Fruit fly (Drosophila melanogaster): ENCODE data around the gene Ptip.

The Ptip gene

dm6 chr3L:14006704-14007126 is 22.2 kb downstream of the Ptip start (continued):
- TF ChIP-seq CG1233 (GFP tag; optimal IDR thresholded peaks at IDR 0.05) (no peak), CG12391 (tag; optimal IDR thresholded peaks at IDR 0.05) (no peak), tna (GFP tag; IDR thresholded peaks at IDR 0.05; ENCODE audit: partially characterized antibody) (0 out of 2 replicates have a peak, but pooled peaks have one; percentile 21), sr (GFP tag; IDR thresholded peaks at IDR 0.05) (0 out of 3 replicates have a peak, but pooled peaks have one; percentile 28), CG11696 (GFP tag; IDR thresholded peaks at IDR 0.05) (no peak), CG17359 (tag; optimal IDR thresholded peaks at IDR 0.05) (peak; percentile 1), CG9215 (GFP tag; IDR thresholded peaks at IDR 0.05) (peak; percentile 95), CG10366 (GFP tag; IDR thresholded peaks at IDR 0.05) (peak; percentile 17; the same call in 1 of the 2 replicates), ERR (GFP tag; optimal IDR thresholded peaks at IDR 0.05) (no peak), YL-1 (GFP tag; optimal IDR thresholded peaks at IDR 0.05) (peak; percentile 66), Pdp1 (GFP tag; optimal IDR thresholded peaks at IDR 0.05) (peak in 1 of 2 experiments; percentile 100), row (GFP tag; IDR thresholded peaks at IDR 0.05) (peak; percentile 67), Dp (GFP tag; optimal IDR thresholded peaks at IDR 0.05) (peak; percentile 14), Nf-YA (GFP tag; IDR thresholded peaks at IDR 0.05) (no peak), CG2678 (tag; optimal IDR thresholded peaks at IDR 0.05) (no peak), Atf-2 (GFP tag; optimal IDR thresholded peaks at IDR 0.05) (no peak), CG34376 (GFP tag; optimal IDR thresholded peaks at IDR 0.05) (peak; percentile 7), cas (GFP tag; IDR thresholded peaks at IDR 0.05) (no peak), run (tag; optimal IDR thresholded peaks at IDR 0.05) (no peak), ap (GFP tag; IDR thresholded peaks at IDR 0.05) (no peak), NC2α (GFP tag; optimal IDR thresholded peaks at IDR 0.05) (no peak), sob (GFP tag; IDR thresholded peaks at IDR 0.05) (peak; percentile 29; the same call in 1 of the 2 replicates), CG15479 (GFP tag; optimal IDR thresholded peaks at IDR 0.05) (no peak), Awh (GFP tag; IDR thresholded peaks at IDR 0.05) (no peak), CG10321 (GFP tag; IDR thresholded peaks at IDR 0.05) (no peak), CG32767 (GFP tag; IDR thresholded peaks at IDR 0.05) (0 out of 2 replicates have a peak, but pooled peaks have one; percentile 6), CG13424 (tag; optimal IDR thresholded peaks at IDR 0.05) (peak; percentile 20), ewg (GFP tag; optimal IDR thresholded peaks at IDR 0.05) (peak; percentile 94), CG11247 (GFP tag; IDR thresholded peaks at IDR 0.05) (0 out of 2 replicates have a peak, but pooled peaks have one; percentile 16), CG2120 (GFP tag; optimal IDR thresholded peaks at IDR 0.05) (peak; percentile 45), CG8924 (tag; optimal IDR thresholded peaks at IDR 0.05) (peak; percentile 26), Bdp1 (GFP tag; optimal IDR thresholded peaks at IDR 0.05) (no peak), CG1603 (tag; optimal IDR thresholded peaks at IDR 0.05) (no peak), pita (GFP tag; optimal IDR thresholded peaks at IDR 0.05) (no peak), caup (GFP tag; optimal IDR thresholded peaks at IDR 0.05; ENCODE audit: severe bottlenecking) (no peak), vvl (GFP tag; IDR thresholded peaks at IDR 0.05) (peak; percentile 7; the same call in 1 of the 2 replicates), Dref (GFP tag; IDR thresholded peaks at IDR 0.05) (peak; percentile 55), zfh1 (GFP tag; IDR thresholded peaks at IDR 0.05) (0 out of 3 replicates have a peak, but pooled peaks have one; percentile 25), kah (GFP tag; optimal IDR thresholded peaks at IDR 0.05) (peak; percentile 7), CG10267 (tag; optimal IDR thresholded peaks at IDR 0.05) (no peak), CG14710 (tag; optimal IDR thresholded peaks at IDR 0.05) (peak; percentile 7), Hsf (GFP tag; optimal IDR thresholded peaks at IDR 0.05) (no peak), Sry-δ (GFP tag; optimal IDR thresholded peaks at IDR 0.05) (peak; percentile 73), CG7839 (tag; optimal IDR thresholded peaks at IDR 0.05) (no peak), CG8478 (optimal IDR thresholded peaks at IDR 0.05) (no peak), CG6175 (GFP tag; IDR thresholded peaks at IDR 0.05) (no peak), nmo (GFP tag; optimal IDR thresholded peaks at IDR 0.05) (no peak), z (GFP tag; IDR thresholded peaks at IDR 0.05) (no peak), gcm (GFP tag; optimal IDR thresholded peaks at IDR 0.05) (no peak), tgo (GFP tag; IDR thresholded peaks at IDR 0.05) (0 out of 3 replicates have a peak, but pooled peaks have one; percentile 18), CG4328 (GFP tag; optimal IDR thresholded peaks at IDR 0.05) (no peak)
